Worm (Caenorhabditis elegans) whole organism, L3 larva: ENCODE results near the gene acs-9.
A peak's percentile ranks its signal among the peaks of the same experiment; 100 is the strongest.

Experiments used
- R02D3.7 ChIP-seq: fragments of 150-350 bp; optimal IDR thresholded peaks from 2 replicates; lab custom pipeline; 2014; ENCODE audit warnings: missing biosample characterization, missing genetic modification characterization
- ZK546.5 ChIP-seq: sonication (generic microtip); optimal IDR thresholded peaks from 2 replicates; lab custom pipeline; 2017; ENCODE audit warnings: missing biosample characterization, missing genetic modification characterization
- aly-2 ChIP-seq: fragments of 150-350 bp; optimal IDR thresholded peaks from 2 replicates; lab custom pipeline; 2014; ENCODE audit warnings: missing biosample characterization, missing genetic modification characterization
- ama-1 ChIP-seq: fragments of 150-350 bp; optimal IDR thresholded peaks from 2 replicates; lab custom pipeline; 2018
- ceh-16 ChIP-seq: sonication (generic microtip); optimal IDR thresholded peaks from 2 replicates; lab custom pipeline; 2017; ENCODE audit warnings: missing biosample characterization, missing genetic modification characterization
- ceh-28 ChIP-seq: fragments of 150-350 bp; optimal IDR thresholded peaks from 2 replicates; lab custom pipeline; 2014; ENCODE audit warnings: missing biosample characterization, missing genetic modification reagents, missing genetic modification characterization
- ceh-82 ChIP-seq: fragments of 150-350 bp; optimal IDR thresholded peaks from 2 replicates; lab custom pipeline; 2014; ENCODE audit warnings: missing biosample characterization, missing genetic modification characterization
- ceh-9 ChIP-seq: sonication (generic microtip); optimal IDR thresholded peaks from 2 replicates; lab custom pipeline; 2018; ENCODE audit warnings: missing biosample characterization, missing genetic modification characterization
- daf-12 ChIP-seq: fragments of 150-350 bp; optimal IDR thresholded peaks from 2 replicates; lab custom pipeline; 2014; ENCODE audit warnings: missing biosample characterization, missing genetic modification reagents, missing genetic modification characterization
- egl-27 ChIP-seq: sonication (generic microtip); optimal IDR thresholded peaks from 4 replicates; lab custom pipeline; 2017; ENCODE audit warnings: missing biosample characterization, missing genetic modification reagents, missing genetic modification characterization
- egl-5 ChIP-seq: fragments of 150-350 bp; optimal IDR thresholded peaks from 2 replicates; lab custom pipeline; 2017; ENCODE audit warnings: missing biosample characterization, missing genetic modification reagents, missing genetic modification characterization, inconsistent platforms
- elt-1 ChIP-seq: fragments of 150-350 bp; optimal IDR thresholded peaks from 2 replicates; lab custom pipeline; 2014; ENCODE audit warnings: missing biosample characterization, missing genetic modification characterization
- elt-2 ChIP-seq: sonication (generic microtip); optimal IDR thresholded peaks from 2 replicates; lab custom pipeline; 2016; ENCODE audit warnings: missing genetic modification reagents, mild to moderate bottlenecking, missing genetic modification characterization, missing compliant biosample characterization
- elt-3 ChIP-seq, 3 experiments: fragments of 150-350 bp in 1 of 3; sonication (generic microtip) in 2 of 3; optimal IDR thresholded peaks; 2 replicates in 2 of 3; 4 replicates in 1 of 3; lab custom pipeline; 2014 to 2017; ENCODE audit warnings: missing biosample characterization in 3 of 3, missing genetic modification characterization in 3 of 3
- eor-1 ChIP-seq, 2 experiments: fragments of 150-350 bp; optimal IDR thresholded peaks; 2 replicates each; lab custom pipeline; 2014 to 2018; ENCODE audit warnings: missing biosample characterization in 2 of 2, missing genetic modification characterization in 2 of 2
- fkh-10 ChIP-seq: sonication (generic microtip); optimal IDR thresholded peaks from 2 replicates; lab custom pipeline; 2017; ENCODE audit warnings: missing biosample characterization, missing genetic modification reagents, missing genetic modification characterization
- fkh-2 ChIP-seq: fragments of 150-350 bp; optimal IDR thresholded peaks from 2 replicates; lab custom pipeline; 2014; ENCODE audit warnings: missing biosample characterization, missing genetic modification reagents, missing genetic modification characterization
- fos-1 ChIP-seq: fragments of 150-350 bp; optimal IDR thresholded peaks from 2 replicates; lab custom pipeline; 2014; ENCODE audit warnings: missing biosample characterization, missing genetic modification characterization
- hmg-11 ChIP-seq: sonication (generic microtip); optimal IDR thresholded peaks from 2 replicates; lab custom pipeline; 2016; ENCODE audit warnings: missing genetic modification characterization, missing compliant biosample characterization
- jun-1 ChIP-seq: fragments of 150-350 bp; optimal IDR thresholded peaks from 2 replicates; lab custom pipeline; 2014; ENCODE audit warnings: missing biosample characterization, missing genetic modification reagents, missing genetic modification characterization
- lin-15B ChIP-seq: fragments of 150-350 bp; optimal IDR thresholded peaks from 2 replicates; lab custom pipeline; 2014; ENCODE audit warnings: missing biosample characterization, missing genetic modification characterization
- lin-39 ChIP-seq: fragments of 150-350 bp; optimal IDR thresholded peaks from 2 replicates; lab custom pipeline; 2018; ENCODE audit warnings: missing biosample characterization, missing genetic modification reagents, missing genetic modification characterization
- lsy-12 ChIP-seq: sonication (generic microtip); optimal IDR thresholded peaks from 2 replicates; lab custom pipeline; 2016; ENCODE audit warnings: mild to moderate bottlenecking, missing genetic modification characterization, missing compliant biosample characterization
- mdl-1 ChIP-seq: fragments of 150-350 bp; optimal IDR thresholded peaks from 2 replicates; lab custom pipeline; 2014; ENCODE audit warnings: missing biosample characterization, missing genetic modification characterization
- mml-1 ChIP-seq: fragments of 150-350 bp; sonication (generic microtip); optimal IDR thresholded peaks from 3 replicates; lab custom pipeline; 2014; ENCODE audit warnings: missing biosample characterization, missing genetic modification characterization
- nfya-1 ChIP-seq: sonication (generic microtip); optimal IDR thresholded peaks from 2 replicates; lab custom pipeline; 2017; ENCODE audit warnings: missing genetic modification characterization, mild to moderate bottlenecking, missing compliant biosample characterization, antibody characterized with exemption, moderate library complexity; ENCODE audit not compliant: insufficient read depth
- nhr-11 ChIP-seq: fragments of 150-350 bp; optimal IDR thresholded peaks from 2 replicates; lab custom pipeline; 2014; ENCODE audit warnings: missing biosample characterization, missing genetic modification characterization
- nhr-12 ChIP-seq: fragments of 150-350 bp; optimal IDR thresholded peaks from 2 replicates; lab custom pipeline; 2014; ENCODE audit warnings: missing biosample characterization, missing genetic modification characterization
- nhr-23 ChIP-seq: fragments of 150-350 bp; optimal IDR thresholded peaks from 2 replicates; lab custom pipeline; 2014; ENCODE audit warnings: missing biosample characterization, missing genetic modification reagents, missing genetic modification characterization
- nhr-237 ChIP-seq: fragments of 150-350 bp; optimal IDR thresholded peaks from 2 replicates; lab custom pipeline; 2014; ENCODE audit warnings: missing biosample characterization, missing genetic modification characterization
- nhr-25 ChIP-seq: sonication (generic microtip); optimal IDR thresholded peaks from 2 replicates; lab custom pipeline; 2017; ENCODE audit warnings: missing biosample characterization, missing genetic modification characterization
- nhr-28 ChIP-seq: fragments of 150-350 bp; optimal IDR thresholded peaks from 2 replicates; lab custom pipeline; 2014; ENCODE audit warnings: missing biosample characterization, missing genetic modification characterization
- nhr-43 ChIP-seq: sonication (generic microtip); optimal IDR thresholded peaks from 2 replicates; lab custom pipeline; 2016; ENCODE audit warnings: mild to moderate bottlenecking, missing genetic modification characterization, missing compliant biosample characterization; ENCODE audit not compliant: poor library complexity, severe bottlenecking
- nhr-67 ChIP-seq: fragments of 150-350 bp; optimal IDR thresholded peaks from 2 replicates; lab custom pipeline; 2014; ENCODE audit warnings: missing biosample characterization, missing genetic modification characterization
- nhr-76 ChIP-seq: fragments of 150-350 bp; sonication (generic microtip); optimal IDR thresholded peaks from 5 replicates; lab custom pipeline; 2014; ENCODE audit warnings: missing biosample characterization, missing genetic modification characterization
- nhr-77 ChIP-seq: fragments of 150-350 bp; optimal IDR thresholded peaks from 2 replicates; lab custom pipeline; 2014; ENCODE audit warnings: missing biosample characterization, missing genetic modification characterization
- pha-4 ChIP-seq: fragments of 150-350 bp; optimal IDR thresholded peaks from 2 replicates; lab custom pipeline; 2014; ENCODE audit warnings: missing biosample characterization, missing genetic modification reagents, missing genetic modification characterization
- pqm-1 ChIP-seq: fragments of 150-350 bp; optimal IDR thresholded peaks from 2 replicates; lab custom pipeline; 2017; ENCODE audit warnings: missing biosample characterization, missing genetic modification characterization, inconsistent platforms
- sea-2 ChIP-seq: fragments of 150-350 bp; sonication (generic microtip); optimal IDR thresholded peaks from 4 replicates; lab custom pipeline; 2014; ENCODE audit warnings: missing biosample characterization, missing genetic modification reagents, missing genetic modification characterization
- skn-1 ChIP-seq: fragments of 150-350 bp; optimal IDR thresholded peaks from 2 replicates; lab custom pipeline; 2014; ENCODE audit warnings: missing biosample characterization, missing genetic modification characterization
- snpc-4 ChIP-seq: fragments of 150-350 bp; optimal IDR thresholded peaks from 2 replicates; lab custom pipeline; 2014; ENCODE audit warnings: missing biosample characterization, missing genetic modification characterization
- tbx-2 ChIP-seq: sonication (generic microtip); optimal IDR thresholded peaks from 2 replicates; lab custom pipeline; 2016; ENCODE audit warnings: mild to moderate bottlenecking, missing genetic modification characterization, missing compliant biosample characterization
- unc-39 ChIP-seq: sonication (generic microtip); optimal IDR thresholded peaks from 4 replicates; lab custom pipeline; 2017; ENCODE audit warnings: missing biosample characterization, missing genetic modification characterization
- unc-62 ChIP-seq: fragments of 150-350 bp; sonication (generic microtip); optimal IDR thresholded peaks from 4 replicates; lab custom pipeline; 2014; ENCODE audit warnings: missing biosample characterization, missing genetic modification reagents, missing genetic modification characterization
- zag-1 ChIP-seq: fragments of 150-350 bp; optimal IDR thresholded peaks from 2 replicates; lab custom pipeline; 2014; ENCODE audit warnings: missing biosample characterization, missing genetic modification characterization
- ztf-11 ChIP-seq: fragments of 150-350 bp; optimal IDR thresholded peaks from 2 replicates; lab custom pipeline; 2014; ENCODE audit warnings: missing biosample characterization, missing genetic modification characterization
- ztf-4 ChIP-seq: fragments of 150-350 bp; optimal IDR thresholded peaks from 2 replicates; lab custom pipeline; 2014; ENCODE audit warnings: missing biosample characterization, missing genetic modification characterization

The acs-9 gene

DNA sequence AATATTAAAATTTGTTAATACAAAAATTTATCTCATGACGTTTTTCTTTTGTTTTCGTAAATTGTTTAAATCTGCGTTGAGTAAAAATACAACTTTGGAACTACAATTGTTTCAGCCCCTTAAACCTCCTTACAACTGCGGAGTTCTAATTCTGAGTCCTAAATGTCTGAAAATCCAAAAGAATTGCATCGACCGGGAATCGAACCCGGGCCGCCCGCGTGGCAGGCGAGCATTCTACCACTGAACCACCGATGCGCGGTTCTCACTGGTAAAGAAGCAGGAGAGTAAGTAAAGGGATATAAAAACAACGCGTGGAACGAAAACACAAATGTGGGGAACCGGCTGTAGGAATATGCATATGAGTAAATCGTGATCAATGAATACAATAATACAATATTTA lies 47.8 kb upstream of the acs-9 start:
- no peak for TF ChIP-seq elt-1
- TF ChIP-seq lin-39: peak; percentile 72
- peak; percentile 61 for TF ChIP-seq hmg-11 (tag; lab: Kevin White, UChicago)
- TF ChIP-seq nhr-77 (tag; lab: Kevin White, UChicago): no peak
- TF ChIP-seq unc-39 (tag; lab: Kevin White, UChicago): no peak
- peak; percentile 8 for TF ChIP-seq lsy-12
- TF ChIP-seq fkh-2 (tag; lab: Kevin White, UChicago): no peak
- TF ChIP-seq nhr-237 (tag; lab: Kevin White, UChicago): no peak
- TF ChIP-seq elt-3 (tag; optimal IDR thresholded peaks at IDR 0.05; lab: Kevin White, UChicago): no peak
- no peak for TF ChIP-seq fkh-10 (GFP tag; lab: Kevin White, UChicago)
- peak; percentile 25 for TF ChIP-seq skn-1 (tag; lab: Kevin White, UChicago)
- no peak for TF ChIP-seq lin-15B (tag; lab: Kevin White, UChicago)
- TF ChIP-seq nhr-43 (tag; lab: Kevin White, UChicago): peak; percentile 47
- no peak for TF ChIP-seq ceh-28 (tag; lab: Kevin White, UChicago)
- peak; percentile 35 for TF ChIP-seq egl-5
- TF ChIP-seq mdl-1 (tag; lab: Kevin White, UChicago): no peak
- TF ChIP-seq pha-4 (tag; lab: Kevin White, UChicago): peak; percentile 7
- TF ChIP-seq egl-27 (tag; lab: Kevin White, UChicago): no peak
- no peak for TF ChIP-seq ZK546.5 (tag; lab: Kevin White, UChicago)
- TF ChIP-seq nhr-76 (tag; lab: Kevin White, UChicago): no peak
- TF ChIP-seq ama-1 (lab: Kevin White, UChicago): no peak
- TF ChIP-seq elt-2 (tag; lab: Kevin White, UChicago): peak; percentile 11
- TF ChIP-seq aly-2 (tag; lab: Kevin White, UChicago): no peak
- no peak for TF ChIP-seq nhr-28 (tag; lab: Kevin White, UChicago)
- TF ChIP-seq snpc-4 (tag; lab: Kevin White, UChicago): no peak
- no peak for TF ChIP-seq ceh-9 (tag; lab: Kevin White, UChicago)
- TF ChIP-seq fos-1: no peak
- TF ChIP-seq ztf-11: no peak
- TF ChIP-seq nhr-25 (tag; lab: Kevin White, UChicago): no peak
- TF ChIP-seq mml-1 (tag; lab: Kevin White, UChicago): no peak
- no peak for TF ChIP-seq R02D3.7
- TF ChIP-seq nfya-1 (tag; lab: Kevin White, UChicago): peak; percentile 50
- TF ChIP-seq eor-1 (tag; optimal IDR thresholded peaks at IDR 0.05; lab: Kevin White, UChicago): no peak
- TF ChIP-seq nhr-11 (tag; lab: Kevin White, UChicago): no peak
- TF ChIP-seq ztf-4: no peak
- TF ChIP-seq zag-1 (tag; lab: Kevin White, UChicago): no peak
- TF ChIP-seq daf-12 (tag; lab: Kevin White, UChicago): no peak
- no peak for TF ChIP-seq nhr-12 (tag; lab: Kevin White, UChicago)
- TF ChIP-seq ceh-82: no peak
- no peak for TF ChIP-seq sea-2 (GFP tag; lab: Kevin White, UChicago)
- TF ChIP-seq nhr-23 (tag; lab: Kevin White, UChicago): no peak
- no peak for TF ChIP-seq ceh-16 (tag; lab: Kevin White, UChicago)
- TF ChIP-seq unc-62 (GFP tag; lab: Kevin White, UChicago): no peak
- no peak for TF ChIP-seq nhr-67 (tag; lab: Kevin White, UChicago)
- TF ChIP-seq pqm-1: no peak
- TF ChIP-seq tbx-2: no peak
- no peak for TF ChIP-seq jun-1
- TF ChIP-seq, all 47 proteins: peak for 9

DNA sequence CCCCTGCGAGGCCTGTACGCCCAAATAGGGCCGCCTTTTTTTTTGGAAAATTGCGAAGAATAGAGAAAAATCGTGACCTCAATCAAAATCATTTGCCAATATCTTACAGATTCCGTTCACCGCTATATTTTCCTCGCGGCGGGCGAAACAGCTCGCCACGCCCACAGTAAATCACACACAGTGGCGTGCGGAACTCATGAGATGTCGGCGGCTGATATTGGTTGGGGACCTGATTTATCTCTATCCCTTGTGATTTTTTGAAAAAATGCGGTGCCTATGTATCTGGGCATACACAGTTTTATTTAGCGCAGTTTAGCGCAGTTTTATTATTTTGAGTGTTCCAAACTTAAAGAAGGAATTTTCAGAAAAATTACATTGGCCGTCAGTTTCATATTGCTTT lies 45.0 kb upstream of the acs-9 start:
- TF ChIP-seq ceh-9 (tag; lab: Kevin White, UChicago) (no peak), nhr-11 (tag; lab: Kevin White, UChicago) (no peak), lin-15B (tag; lab: Kevin White, UChicago) (no peak), daf-12 (tag; lab: Kevin White, UChicago) (no peak), snpc-4 (tag; lab: Kevin White, UChicago) (peak; percentile 52)
- TF ChIP-seq, all 47 proteins: peak for 1
